Fruit fly (Drosophila melanogaster): ENCODE results near the gene stx.

Gene stx

dm6 chrX:10731357-10731756 is 13.4 kb downstream of the stx start (continued):
- TF ChIP-seq kni (GFP tag; optimal IDR thresholded peaks at IDR 0.05) (peak; percentile 77), CG12744 (GFP tag; optimal IDR thresholded peaks at IDR 0.05) (no peak), CG17359 (tag; optimal IDR thresholded peaks at IDR 0.05) (no peak), repo (GFP tag; optimal IDR thresholded peaks at IDR 0.05) (no peak)

DNA sequence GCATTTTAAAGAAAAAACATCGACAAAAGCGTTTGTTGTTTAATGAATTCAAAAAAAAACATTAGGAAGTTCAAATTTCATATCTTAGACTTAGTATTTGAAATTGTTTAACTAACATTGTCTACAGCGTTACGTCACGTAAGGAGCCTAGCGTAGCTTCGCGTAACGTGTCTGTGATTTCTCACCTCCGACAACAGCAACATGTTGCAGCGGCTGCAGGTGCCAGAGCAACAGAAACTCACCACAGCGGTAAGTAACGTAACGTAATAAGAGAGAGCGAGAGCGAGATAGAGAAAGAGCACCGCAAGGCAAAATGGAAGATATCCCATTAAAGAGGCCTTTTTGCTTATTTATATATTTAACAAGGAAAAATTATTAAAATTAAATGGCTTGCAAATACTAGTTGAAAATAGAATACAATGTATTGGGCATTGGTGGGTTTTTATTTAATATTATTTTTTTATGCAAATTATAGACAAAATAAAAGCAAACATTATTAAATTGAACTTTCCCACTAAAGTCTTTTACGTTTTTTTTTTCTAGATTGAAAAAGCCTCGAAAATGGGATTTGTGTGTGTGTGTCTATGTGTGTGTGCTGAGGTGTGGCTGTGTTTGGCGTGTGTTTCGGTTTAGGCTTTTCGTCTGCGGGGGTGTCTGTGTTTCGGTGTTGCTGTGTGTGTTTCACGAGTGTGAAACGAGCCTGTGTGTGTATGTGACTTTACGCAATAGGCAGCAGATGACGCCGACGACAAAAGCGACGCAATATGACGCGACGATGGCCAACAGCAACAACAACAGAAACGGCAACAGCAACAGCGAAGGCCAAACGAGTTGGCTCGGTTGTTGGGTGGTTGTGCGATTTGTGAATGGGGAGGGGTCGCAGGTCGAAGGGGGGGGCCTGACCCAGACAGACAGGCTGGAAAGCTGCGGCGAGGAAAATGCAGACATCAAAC is 14.5 kb downstream of the stx start:
- TF ChIP-seq row (GFP tag; IDR thresholded peaks at IDR 0.05): no peak
- TF ChIP-seq sens (GFP tag): peak; percentile 65
- TF ChIP-seq HLHmδ (GFP tag; optimal IDR thresholded peaks at IDR 0.05): no peak
- peak; percentile 7 for TF ChIP-seq sd (tag; optimal IDR thresholded peaks at IDR 0.05)
- TF ChIP-seq ci (GFP tag; IDR thresholded peaks at IDR 0.05): 0 out of 3 replicates have a peak, but pooled peaks have one; percentile 11
- peak; percentile 52 for TF ChIP-seq Adf1 (GFP tag; IDR thresholded peaks at IDR 0.05)
- no peak; the same call in 1 of the 2 replicates for TF ChIP-seq vvl (GFP tag; IDR thresholded peaks at IDR 0.05)
- TF ChIP-seq pita (GFP tag; optimal IDR thresholded peaks at IDR 0.05): no peak
- TF ChIP-seq HmgD (GFP tag; optimal IDR thresholded peaks at IDR 0.05): peak; percentile 4
- TF ChIP-seq gem (tag; optimal IDR thresholded peaks at IDR 0.05): peak; percentile 23
- TF ChIP-seq Fer1 (GFP tag; optimal IDR thresholded peaks at IDR 0.05): peak; percentile 43
- TF ChIP-seq Dip3 (GFP tag; optimal IDR thresholded peaks at IDR 0.05): no peak
- TF ChIP-seq ERR (GFP tag; optimal IDR thresholded peaks at IDR 0.05): no peak
- no peak for TF ChIP-seq ara (GFP tag; IDR thresholded peaks at IDR 0.05)
- no peak for TF ChIP-seq Camta (GFP tag; optimal IDR thresholded peaks at IDR 0.05)
- TF ChIP-seq Trl (optimal IDR thresholded peaks at IDR 0.05): peak; percentile 38 to 55
- TF ChIP-seq Trl (GFP tag; optimal IDR thresholded peaks at IDR 0.05): no peak
- no peak for TF ChIP-seq CG1603 (tag; optimal IDR thresholded peaks at IDR 0.05)
- TF ChIP-seq CG13894 (tag; optimal IDR thresholded peaks at IDR 0.05): peak; percentile 31
- TF ChIP-seq eve (GFP tag; optimal IDR thresholded peaks at IDR 0.05): peak in 1 of 2 experiments; percentile 14
- TF ChIP-seq CG4360 (GFP tag; IDR thresholded peaks at IDR 0.05): peak; percentile 77
- TF ChIP-seq ftz-f1 (GFP tag; optimal IDR thresholded peaks at IDR 0.05): peak; percentile 73
- no peak for TF ChIP-seq CG10979 (tag; optimal IDR thresholded peaks at IDR 0.05)
- TF ChIP-seq sug (tag; optimal IDR thresholded peaks at IDR 0.05): peak; percentile 20
- no peak for TF ChIP-seq Ssrp (tag; optimal IDR thresholded peaks at IDR 0.05)
- peak; percentile 0 for TF ChIP-seq CG10543 (GFP tag; optimal IDR thresholded peaks at IDR 0.05)
- TF ChIP-seq CG4707 (GFP tag; optimal IDR thresholded peaks at IDR 0.05): no peak
- TF ChIP-seq Rfx (GFP tag; IDR thresholded peaks at IDR 0.05): 0 out of 2 replicates have a peak, but pooled peaks have one; percentile 9
- peak; percentile 92 for TF ChIP-seq sr (GFP tag; IDR thresholded peaks at IDR 0.05)
- TF ChIP-seq pum (GFP tag; optimal IDR thresholded peaks at IDR 0.05): no peak
- peak; percentile 11 for TF ChIP-seq CG5180 (GFP tag; optimal IDR thresholded peaks at IDR 0.05)
- TF ChIP-seq lilli (GFP tag; optimal IDR thresholded peaks at IDR 0.05): peak; percentile 6
- TF ChIP-seq CG32532 (GFP tag; IDR thresholded peaks at IDR 0.05): peak; percentile 25; the same call in 1 of the 2 replicates
- peak; percentile 19; the same call in 1 of the 2 replicates for TF ChIP-seq Bgb (GFP tag; IDR thresholded peaks at IDR 0.05; ENCODE audit: partially characterized antibody)
- no peak for TF ChIP-seq Eip74EF (GFP tag; optimal IDR thresholded peaks at IDR 0.05)
- no peak for TF ChIP-seq CG9727 (GFP tag; optimal IDR thresholded peaks at IDR 0.05)
- 0 out of 2 replicates have a peak, but pooled peaks have one; percentile 16 for TF ChIP-seq Atf6 (GFP tag; IDR thresholded peaks at IDR 0.05)
- peak; percentile 64; the same call in 2 of the 3 replicates for TF ChIP-seq CG2199 (GFP tag; IDR thresholded peaks at IDR 0.05)
- TF ChIP-seq scrt (GFP tag; optimal IDR thresholded peaks at IDR 0.05): peak; percentile 58
- TF ChIP-seq nerfin-2 (GFP tag; IDR thresholded peaks at IDR 0.05; ENCODE audit: partially characterized antibody): no peak
- TF ChIP-seq CG12769 (tag; optimal IDR thresholded peaks at IDR 0.05): peak; percentile 49
- TF ChIP-seq CG18011 (GFP tag; optimal IDR thresholded peaks at IDR 0.05): no peak

Measured in whole organism, embryonic.